Worm (Caenorhabditis elegans): ENCODE data around the gene best-15.

DNA sequence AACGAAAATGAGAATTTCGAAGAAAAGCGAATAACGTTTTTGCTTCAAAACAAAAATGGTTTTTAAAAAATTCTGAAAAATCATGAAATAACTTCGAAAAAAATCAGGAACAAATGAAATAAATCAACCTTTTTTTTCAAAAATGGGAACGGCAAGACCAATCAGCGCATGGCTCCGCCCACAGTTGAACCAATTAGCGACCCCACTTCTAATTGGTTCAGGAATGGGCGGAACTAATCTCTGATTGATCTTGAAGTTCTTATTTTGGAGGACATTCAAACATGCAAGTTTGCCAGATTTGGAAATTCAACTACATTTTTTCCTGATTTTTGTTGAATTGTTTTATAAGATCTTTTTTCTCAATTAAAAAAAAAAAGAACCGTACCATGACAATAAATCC is 23.9 kb upstream of the best-15 start:
- TF ChIP-seq chd-7 (tag; optimal IDR thresholded peaks at IDR 0.05): no peak
- TF ChIP-seq athp-1 (tag; optimal IDR thresholded peaks at IDR 0.05): no peak
- TF ChIP-seq dox-1 (GFP tag; IDR thresholded peaks at IDR 0.05): no peak
- no peak for TF ChIP-seq pha-4 (tag; optimal IDR thresholded peaks at IDR 0.05)
- TF ChIP-seq F33H1.4 (GFP tag; IDR thresholded peaks at IDR 0.05): no peak
- TF ChIP-seq Y79H2A.3 (GFP tag; conservative IDR thresholded peaks at IDR 0.05): no peak
